Worm (Caenorhabditis elegans) whole organism, young adult: ENCODE data around the gene srv-16.

Experiments used
- B0336.3 ChIP-seq: fragments of 200-800 bp; sonication (Bioruptor generic); IDR thresholded peaks from 2 replicates; pipeline ENCODE4 v1.3.6; 2022; ENCODE audit warnings: missing genetic modification characterization, missing compliant biosample characterization
- D2030.7 ChIP-seq: fragments of 200-800 bp; sonication (Bioruptor generic); IDR thresholded peaks from 2 replicates; pipeline ENCODE4 v1.3.6; 2022; ENCODE audit warnings: missing genetic modification reagents, missing genetic modification characterization, missing compliant biosample characterization
- F23B12.7 ChIP-seq: sonication (generic microtip); optimal IDR thresholded peaks from 2 replicates; lab custom pipeline; 2017; ENCODE audit warnings: missing genetic modification characterization, mild to moderate bottlenecking, missing compliant biosample characterization, antibody characterized with exemption, moderate library complexity; ENCODE audit not compliant: insufficient read depth
- F37B4.10 ChIP-seq: fragments of 200-800 bp; sonication (Bioruptor generic); IDR thresholded peaks from 2 replicates; pipeline ENCODE4 v1.3.6; 2022; ENCODE audit warnings: missing genetic modification characterization, missing compliant biosample characterization
- F57A8.1 ChIP-seq: fragments of 200-800 bp; sonication (Bioruptor generic); optimal IDR thresholded peaks from 2 replicates; lab custom pipeline; 2018; ENCODE audit warnings: mild to moderate bottlenecking, missing genetic modification characterization, moderate library complexity, missing compliant biosample characterization
- T26A5.8 ChIP-seq: sonication (generic microtip); optimal IDR thresholded peaks from 2 replicates; lab custom pipeline; 2016; ENCODE audit warnings: missing genetic modification characterization, missing compliant biosample characterization
- Y53F4B.3 ChIP-seq: fragments of 200-800 bp; sonication (Bioruptor generic); IDR thresholded peaks from 2 replicates; pipeline ENCODE4 v1.3.6; 2022; ENCODE audit warnings: missing genetic modification reagents, missing genetic modification characterization, missing compliant biosample characterization
- Y56A3A.18 ChIP-seq: fragments of 200-800 bp; sonication (Bioruptor generic); IDR thresholded peaks from 2 replicates; pipeline ENCODE4 v1.3.6; 2022; ENCODE audit warnings: missing genetic modification reagents, missing genetic modification characterization, missing compliant biosample characterization
- Y79H2A.3 ChIP-seq: fragments of 200-800 bp; sonication (Bioruptor generic); conservative IDR thresholded peaks from 2 replicates; pipeline ENCODE4 v1.3.6; 2022; ENCODE audit warnings: missing genetic modification reagents, missing genetic modification characterization, missing compliant biosample characterization
- ZK185.1 ChIP-seq: sonication (generic microtip); optimal IDR thresholded peaks from 2 replicates; lab custom pipeline; 2016; ENCODE audit warnings: mild to moderate bottlenecking, missing genetic modification characterization, missing compliant biosample characterization; ENCODE audit not compliant: poor library complexity, severe bottlenecking
- atf-7 ChIP-seq: sonication (generic microtip); optimal IDR thresholded peaks from 2 replicates; lab custom pipeline; 2017; ENCODE audit warnings: mild to moderate bottlenecking, missing genetic modification characterization, missing compliant biosample characterization
- athp-1 ChIP-seq: sonication (generic microtip); optimal IDR thresholded peaks from 2 replicates; lab custom pipeline; 2017; ENCODE audit warnings: mild to moderate bottlenecking, missing genetic modification characterization, missing compliant biosample characterization
- attf-3 ChIP-seq: fragments of 200-800 bp; sonication (Bioruptor generic); conservative IDR thresholded peaks from 2 replicates; pipeline ENCODE4 v1.3.6; 2022; ENCODE audit warnings: missing genetic modification reagents, missing genetic modification characterization, missing compliant biosample characterization
- cebp-2 ChIP-seq: fragments of 200-800 bp; sonication (Bioruptor generic); IDR thresholded peaks from 2 replicates; pipeline ENCODE4 v1.3.6; 2022; ENCODE audit warnings: missing genetic modification characterization, missing compliant biosample characterization
- ceh-40 ChIP-seq: fragments of 200-800 bp; sonication (Bioruptor generic); IDR thresholded peaks from 2 replicates; pipeline ENCODE4 v1.3.6; 2022; ENCODE audit warnings: missing genetic modification characterization, missing compliant biosample characterization
- ceh-58 ChIP-seq: fragments of 200-800 bp; sonication (Bioruptor generic); IDR thresholded peaks from 2 replicates; pipeline ENCODE4 v1.3.6; 2022; ENCODE audit warnings: missing genetic modification characterization, missing compliant biosample characterization
- ceh-91 ChIP-seq: fragments of 200-800 bp; sonication (Bioruptor generic); IDR thresholded peaks from 2 replicates; pipeline ENCODE4 v1.3.6; 2022; ENCODE audit warnings: missing genetic modification reagents, missing genetic modification characterization, missing compliant biosample characterization
- chd-7 ChIP-seq: sonication (generic microtip); optimal IDR thresholded peaks from 2 replicates; lab custom pipeline; 2016; ENCODE audit warnings: mild to moderate bottlenecking, missing genetic modification characterization, moderate library complexity, missing compliant biosample characterization
- die-1 ChIP-seq: sonication (generic microtip); optimal IDR thresholded peaks from 2 replicates; lab custom pipeline; 2016; ENCODE audit warnings: missing genotype, mild to moderate bottlenecking, missing genetic modification characterization, missing compliant biosample characterization
- dpl-1 ChIP-seq: fragments of 150-350 bp; optimal IDR thresholded peaks from 2 replicates; lab custom pipeline; 2014; ENCODE audit warnings: missing biosample characterization, missing genetic modification reagents, missing genetic modification characterization
- efl-1 ChIP-seq: fragments of 150-350 bp; optimal IDR thresholded peaks from 2 replicates; lab custom pipeline; 2014; ENCODE audit warnings: missing biosample characterization, missing genetic modification reagents, missing genetic modification characterization
- egl-44 ChIP-seq: fragments of 200-800 bp; sonication (Bioruptor generic); IDR thresholded peaks from 2 replicates; pipeline ENCODE4 v1.3.6; 2022; ENCODE audit warnings: missing genetic modification reagents, missing genetic modification characterization, missing compliant biosample characterization
- hlh-26 ChIP-seq: fragments of 200-800 bp; sonication (Bioruptor generic); conservative IDR thresholded peaks from 2 replicates; pipeline ENCODE4 v1.3.6; 2022; ENCODE audit warnings: missing genetic modification reagents, missing genetic modification characterization, missing compliant biosample characterization
- hmg-20 ChIP-seq: fragments of 200-800 bp; sonication (Bioruptor generic); IDR thresholded peaks from 2 replicates; pipeline ENCODE4 v1.3.6; 2022; ENCODE audit warnings: missing genetic modification reagents, missing genetic modification characterization, missing compliant biosample characterization
- hrde-1 ChIP-seq: sonication (generic microtip); optimal IDR thresholded peaks from 2 replicates; lab custom pipeline; 2016; ENCODE audit warnings: missing genetic modification characterization, mild to moderate bottlenecking, missing compliant biosample characterization, moderate library complexity, missing genotype, missing genetic modification reagents, borderline replicate concordance
- lin-35 ChIP-seq, 3 experiments: fragments of 150-350 bp in 2 of 3; sonication (generic microtip) in 1 of 3; optimal IDR thresholded peaks; 2 replicates each; lab custom pipeline; 2014 to 2018; ENCODE audit warnings: missing biosample characterization in 3 of 3, missing genetic modification characterization in 3 of 3, missing genetic modification reagents in 3 of 3
- lir-1 ChIP-seq: fragments of 200-800 bp; sonication (Bioruptor generic); conservative IDR thresholded peaks from 2 replicates; pipeline ENCODE4 v1.3.6; 2022; ENCODE audit warnings: missing genetic modification reagents, missing genetic modification characterization, missing compliant biosample characterization
- lsl-1 ChIP-seq: fragments of 200-800 bp; sonication (Bioruptor generic); optimal IDR thresholded peaks from 2 replicates; lab custom pipeline; 2018; ENCODE audit warnings: mild to moderate bottlenecking, missing genetic modification characterization, moderate library complexity, missing compliant biosample characterization
- lsy-27 ChIP-seq: sonication (generic microtip); optimal IDR thresholded peaks from 2 replicates; lab custom pipeline; 2017; ENCODE audit warnings: missing genetic modification characterization, mild to moderate bottlenecking, missing compliant biosample characterization, antibody characterized with exemption, missing genotype, borderline replicate concordance; ENCODE audit not compliant: insufficient read depth
- madf-10 ChIP-seq: sonication (generic microtip); optimal IDR thresholded peaks from 2 replicates; lab custom pipeline; 2016; ENCODE audit warnings: mild to moderate bottlenecking, missing genetic modification characterization, missing compliant biosample characterization
- nfya-2 ChIP-seq: fragments of 200-800 bp; sonication (Bioruptor generic); IDR thresholded peaks from 2 replicates; pipeline ENCODE4 v1.3.6; 2022; ENCODE audit warnings: missing genetic modification reagents, missing genetic modification characterization, missing compliant biosample characterization
- nhr-90 ChIP-seq: sonication (generic microtip); optimal IDR thresholded peaks from 2 replicates; lab custom pipeline; 2016; ENCODE audit warnings: missing genotype, mild to moderate bottlenecking, missing genetic modification characterization, missing compliant biosample characterization
- pbrm-1 ChIP-seq: fragments of 200-800 bp; sonication (Bioruptor generic); IDR thresholded peaks from 2 replicates; pipeline ENCODE4 v1.3.6; 2022; ENCODE audit warnings: missing genetic modification reagents, missing genetic modification characterization, missing compliant biosample characterization
- rcor-1 ChIP-seq: fragments of 200-800 bp; sonication (Bioruptor generic); IDR thresholded peaks from 2 replicates; pipeline ENCODE4 v1.3.6; 2022; ENCODE audit warnings: missing genetic modification reagents, missing genetic modification characterization, missing compliant biosample characterization
- rec-8 ChIP-seq, 2 experiments: sonication (generic microtip); optimal IDR thresholded peaks; 2 replicates each; lab custom pipeline; 2016; ENCODE audit warnings: mild to moderate bottlenecking in 2 of 2, missing genetic modification characterization in 2 of 2, missing genetic modification reagents in 2 of 2, missing genotype in 2 of 2, missing biosample characterization in 1 of 2, missing compliant biosample characterization in 1 of 2, moderate library complexity in 1 of 2
- repo-1 ChIP-seq: sonication (generic microtip); optimal IDR thresholded peaks from 2 replicates; lab custom pipeline; 2017; ENCODE audit warnings: mild to moderate bottlenecking, missing genetic modification characterization, missing compliant biosample characterization
- snpc-1.1 ChIP-seq: sonication (generic microtip); optimal IDR thresholded peaks from 2 replicates; lab custom pipeline; 2017; ENCODE audit warnings: missing genetic modification characterization, mild to moderate bottlenecking, missing compliant biosample characterization, antibody characterized with exemption, moderate library complexity, missing genotype, missing genetic modification reagents; ENCODE audit not compliant: insufficient read depth
- snpc-3.4 ChIP-seq: sonication (generic microtip); optimal IDR thresholded peaks from 2 replicates; lab custom pipeline; 2017; ENCODE audit warnings: missing genetic modification characterization, mild to moderate bottlenecking, missing compliant biosample characterization, antibody characterized with exemption, moderate library complexity, missing genotype, missing genetic modification reagents
- somi-1 ChIP-seq: fragments of 200-800 bp; sonication (Bioruptor generic); optimal IDR thresholded peaks from 2 replicates; lab custom pipeline; 2018; ENCODE audit warnings: mild to moderate bottlenecking, missing genetic modification characterization, missing compliant biosample characterization
- sptf-2 ChIP-seq: fragments of 200-800 bp; sonication (Bioruptor generic); optimal IDR thresholded peaks from 2 replicates; lab custom pipeline; 2018; ENCODE audit warnings: mild to moderate bottlenecking, missing genetic modification characterization, missing compliant biosample characterization
- tbp1 ChIP-seq: fragments of 200-800 bp; sonication (Bioruptor generic); optimal IDR thresholded peaks from 2 replicates; lab custom pipeline; 2018; ENCODE audit warnings: mild to moderate bottlenecking, missing genetic modification characterization, missing compliant biosample characterization
- unc-130 ChIP-seq: sonication (generic microtip); optimal IDR thresholded peaks from 2 replicates; lab custom pipeline; 2016; ENCODE audit warnings: missing genetic modification reagents, missing genetic modification characterization, missing compliant biosample characterization
- unc-62 ChIP-seq: fragments of 150-350 bp; optimal IDR thresholded peaks from 2 replicates; lab custom pipeline; 2014; ENCODE audit warnings: missing biosample characterization, missing genetic modification reagents, missing genetic modification characterization
- zim-3 ChIP-seq: sonication (generic microtip); optimal IDR thresholded peaks from 2 replicates; lab custom pipeline; 2017; ENCODE audit warnings: mild to moderate bottlenecking, missing genetic modification characterization, moderate library complexity, missing compliant biosample characterization
- ztf-18 ChIP-seq: sonication (generic microtip); optimal IDR thresholded peaks from 2 replicates; lab custom pipeline; 2016; ENCODE audit warnings: missing genotype, mild to moderate bottlenecking, missing genetic modification characterization, missing compliant biosample characterization
- ztf-22 ChIP-seq: fragments of 200-800 bp; sonication (Bioruptor generic); optimal IDR thresholded peaks from 2 replicates; lab custom pipeline; 2018; ENCODE audit warnings: mild to moderate bottlenecking, missing genetic modification characterization, moderate library complexity, missing compliant biosample characterization
- ztf-25 ChIP-seq: fragments of 200-800 bp; sonication (Bioruptor generic); IDR thresholded peaks from 2 replicates; pipeline ENCODE4 v1.3.6; 2022; ENCODE audit warnings: missing genetic modification reagents, missing genetic modification characterization, missing compliant biosample characterization
- ztf-3 ChIP-seq: fragments of 200-800 bp; sonication (Bioruptor generic); optimal IDR thresholded peaks from 2 replicates; lab custom pipeline; 2018; ENCODE audit warnings: mild to moderate bottlenecking, missing genetic modification characterization, missing compliant biosample characterization
- ztf-6 ChIP-seq: fragments of 200-800 bp; sonication (Bioruptor generic); IDR thresholded peaks from 2 replicates; pipeline ENCODE4 v1.3.6; 2022; ENCODE audit warnings: missing genetic modification reagents, missing genetic modification characterization, missing compliant biosample characterization

The srv-16 gene

ce11 chrIV:15931833-15932232 lies 1.9 kb downstream of the srv-16 start (continued):
- TF ChIP-seq F23B12.7 (tag; lab: Kevin White, UChicago), result peak; percentile 2
- no peak for TF ChIP-seq dpl-1 (GFP tag; lab: Kevin White, UChicago)
- no peak for TF ChIP-seq sptf-2 (GFP tag; lab: Kevin White, UChicago)
- TF ChIP-seq hrde-1 (tag; lab: Kevin White, UChicago), result no peak
- no peak for TF ChIP-seq rcor-1
- TF ChIP-seq tbp1 (GFP tag; lab: Kevin White, UChicago), result peak; percentile 96
- no peak for TF ChIP-seq hmg-20 (GFP tag; lab: Robert Waterston, UW)
- TF ChIP-seq athp-1 (tag; lab: Kevin White, UChicago), result no peak
- no peak for TF ChIP-seq nfya-2
- no peak for TF ChIP-seq snpc-3.4 (tag; lab: Kevin White, UChicago)
- TF ChIP-seq attf-3 (GFP tag; lab: Robert Waterston, UW), result no peak
- peak; percentile 64 for TF ChIP-seq pbrm-1
- no peak for TF ChIP-seq lir-1
- no peak for TF ChIP-seq ceh-40 (GFP tag; lab: Robert Waterston, UW)
- no peak for TF ChIP-seq B0336.3 (GFP tag; lab: Robert Waterston, UW)
- TF ChIP-seq zim-3, result peak; percentile 84
- TF ChIP-seq Y53F4B.3 (GFP tag; lab: Robert Waterston, UW), result no peak
- TF ChIP-seq snpc-1.1 (tag; lab: Kevin White, UChicago), result no peak
- peak; percentile 47 for TF ChIP-seq ztf-3 (GFP tag; lab: Kevin White, UChicago)
- TF ChIP-seq nhr-90 (tag; lab: Kevin White, UChicago), result peak; percentile 84
- TF ChIP-seq F37B4.10 (GFP tag; lab: Robert Waterston, UW), result no peak
- no peak for TF ChIP-seq unc-130 (GFP tag; lab: Kevin White, UChicago)
- peak; percentile 50 for TF ChIP-seq D2030.7 (GFP tag; lab: Robert Waterston, UW)
- TF ChIP-seq lsy-27, result no peak
- TF ChIP-seq ztf-6 (GFP tag; lab: Robert Waterston, UW), result no peak
- TF ChIP-seq egl-44 (GFP tag; lab: Robert Waterston, UW), result no peak
- TF ChIP-seq ZK185.1 (tag; lab: Kevin White, UChicago), result peak; percentile 76
- TF ChIP-seq ceh-91 (GFP tag; lab: Robert Waterston, UW), result no peak
- TF ChIP-seq ztf-25 (GFP tag; lab: Robert Waterston, UW), result 0 out of 2 replicates have a peak, but pooled peaks have one; percentile 60
- peak; percentile 80 for TF ChIP-seq die-1 (tag; lab: Kevin White, UChicago)
- TF ChIP-seq chd-7, result peak; percentile 74
- TF ChIP-seq repo-1 (tag; lab: Kevin White, UChicago), result no peak
- TF ChIP-seq efl-1, result no peak
- TF ChIP-seq T26A5.8 (tag; lab: Kevin White, UChicago), result no peak
- TF ChIP-seq ztf-22 (GFP tag; lab: Kevin White, UChicago), result no peak
- peak; percentile 16 to 44 for TF ChIP-seq rec-8 (tag; optimal IDR thresholded peaks at IDR 0.05; lab: Kevin White, UChicago)
- peak; percentile 53 for TF ChIP-seq somi-1 (GFP tag; lab: Kevin White, UChicago)
- no peak for TF ChIP-seq Y79H2A.3 (GFP tag; lab: Robert Waterston, UW)
- TF ChIP-seq madf-10 (tag; lab: Kevin White, UChicago), result peak; percentile 48
- no peak for TF ChIP-seq ceh-58 (GFP tag; lab: Robert Waterston, UW)
- no peak for TF ChIP-seq lsl-1 (GFP tag; lab: Kevin White, UChicago)
- no peak for TF ChIP-seq F57A8.1
- TF ChIP-seq Y56A3A.18 (GFP tag; lab: Robert Waterston, UW), result no peak
- TF ChIP-seq lin-35 (GFP tag; optimal IDR thresholded peaks at IDR 0.05; lab: Kevin White, UChicago), result peak in 1 of 3 experiments; percentile 35
- no peak for TF ChIP-seq hlh-26 (GFP tag; lab: Robert Waterston, UW)
- TF ChIP-seq atf-7, result no peak
- no peak for TF ChIP-seq unc-62
- TF ChIP-seq ztf-18 (tag; lab: Kevin White, UChicago), result peak; percentile 82
- TF ChIP-seq cebp-2 (GFP tag; lab: Robert Waterston, UW), result no peak
